Worm (Caenorhabditis elegans) whole organism, young adult: Measurements from ENCODE around the gene tbb-1.
A peak's percentile ranks its signal among the peaks of the same experiment; 100 is the strongest.

Source experiments
- B0035.1 ChIP-seq: sonication (generic microtip); optimal IDR thresholded peaks from 2 replicates; lab custom pipeline; 2016; ENCODE audit warnings: missing genetic modification characterization, mild to moderate bottlenecking, missing compliant biosample characterization, missing genotype, missing genetic modification reagents
- B0261.1 ChIP-seq: sonication (generic microtip); optimal IDR thresholded peaks from 2 replicates; lab custom pipeline; 2016; ENCODE audit warnings: mild to moderate bottlenecking, missing genetic modification characterization, moderate library complexity, missing compliant biosample characterization
- B0336.3 ChIP-seq: fragments of 200-800 bp; sonication (Bioruptor generic); IDR thresholded peaks from 2 replicates; pipeline ENCODE4 v1.3.6; 2022; ENCODE audit warnings: missing genetic modification characterization, missing compliant biosample characterization
- C06A6.2 ChIP-seq: fragments of 200-800 bp; sonication (Bioruptor generic); conservative IDR thresholded peaks from 2 replicates; pipeline ENCODE4 v1.3.6; 2022; ENCODE audit warnings: missing genetic modification characterization, missing compliant biosample characterization
- F37B4.10 ChIP-seq: fragments of 200-800 bp; sonication (Bioruptor generic); IDR thresholded peaks from 2 replicates; pipeline ENCODE4 v1.3.6; 2022; ENCODE audit warnings: missing genetic modification characterization, missing compliant biosample characterization
- F39B2.1 ChIP-seq: fragments of 200-800 bp; sonication (Bioruptor generic); IDR thresholded peaks from 2 replicates; pipeline ENCODE4 v1.3.6; 2022; ENCODE audit warnings: missing genetic modification reagents, missing genetic modification characterization, missing compliant biosample characterization
- F49E8.2 ChIP-seq: sonication (generic microtip); optimal IDR thresholded peaks from 3 replicates; lab custom pipeline; 2017; ENCODE audit warnings: missing genetic modification characterization, mild to moderate bottlenecking, missing compliant biosample characterization, antibody characterized with exemption, moderate library complexity; ENCODE audit not compliant: insufficient read depth
- F57A8.1 ChIP-seq: fragments of 200-800 bp; sonication (Bioruptor generic); optimal IDR thresholded peaks from 2 replicates; lab custom pipeline; 2018; ENCODE audit warnings: mild to moderate bottlenecking, missing genetic modification characterization, moderate library complexity, missing compliant biosample characterization
- K11D2.4 ChIP-seq: fragments of 200-800 bp; sonication (Bioruptor generic); IDR thresholded peaks from 2 replicates; pipeline ENCODE4 v1.3.6; 2022; ENCODE audit warnings: missing genetic modification reagents, missing genetic modification characterization, missing compliant biosample characterization
- T07F8.4 ChIP-seq: sonication (generic microtip); optimal IDR thresholded peaks from 2 replicates; lab custom pipeline; 2016; ENCODE audit warnings: mild to moderate bottlenecking, missing genetic modification characterization, moderate library complexity, missing compliant biosample characterization
- Y53F4B.3 ChIP-seq: fragments of 200-800 bp; sonication (Bioruptor generic); IDR thresholded peaks from 2 replicates; pipeline ENCODE4 v1.3.6; 2022; ENCODE audit warnings: missing genetic modification reagents, missing genetic modification characterization, missing compliant biosample characterization
- akir-1 ChIP-seq: fragments of 200-800 bp; sonication (Bioruptor generic); optimal IDR thresholded peaks from 2 replicates; lab custom pipeline; 2018; ENCODE audit warnings: mild to moderate bottlenecking, missing genetic modification characterization, moderate library complexity, missing compliant biosample characterization
- atf-7 ChIP-seq: sonication (generic microtip); optimal IDR thresholded peaks from 2 replicates; lab custom pipeline; 2017; ENCODE audit warnings: mild to moderate bottlenecking, missing genetic modification characterization, missing compliant biosample characterization
- attf-5 ChIP-seq: fragments of 200-800 bp; sonication (Bioruptor generic); optimal IDR thresholded peaks from 2 replicates; lab custom pipeline; 2018; ENCODE audit warnings: mild to moderate bottlenecking, missing genetic modification characterization, missing compliant biosample characterization
- bed-2 ChIP-seq: fragments of 200-800 bp; sonication (Bioruptor generic); IDR thresholded peaks from 2 replicates; pipeline ENCODE4 v1.3.6; 2022; ENCODE audit warnings: missing genetic modification reagents, missing genetic modification characterization, missing compliant biosample characterization
- ceh-40 ChIP-seq: fragments of 200-800 bp; sonication (Bioruptor generic); IDR thresholded peaks from 2 replicates; pipeline ENCODE4 v1.3.6; 2022; ENCODE audit warnings: missing genetic modification characterization, missing compliant biosample characterization
- chd-7 ChIP-seq: sonication (generic microtip); optimal IDR thresholded peaks from 2 replicates; lab custom pipeline; 2016; ENCODE audit warnings: mild to moderate bottlenecking, missing genetic modification characterization, moderate library complexity, missing compliant biosample characterization
- dox-1 ChIP-seq: fragments of 200-800 bp; sonication (Bioruptor generic); IDR thresholded peaks from 2 replicates; pipeline ENCODE4 v1.3.6; 2022; ENCODE audit warnings: missing genetic modification reagents, missing genetic modification characterization, missing compliant biosample characterization
- dpff-1 ChIP-seq: sonication (generic microtip); optimal IDR thresholded peaks from 2 replicates; lab custom pipeline; 2017; ENCODE audit warnings: mild to moderate bottlenecking, missing genetic modification characterization, missing compliant biosample characterization
- egl-44 ChIP-seq: fragments of 200-800 bp; sonication (Bioruptor generic); IDR thresholded peaks from 2 replicates; pipeline ENCODE4 v1.3.6; 2022; ENCODE audit warnings: missing genetic modification reagents, missing genetic modification characterization, missing compliant biosample characterization
- ekl-4 ChIP-seq: fragments of 200-800 bp; sonication (Bioruptor generic); IDR thresholded peaks from 2 replicates; pipeline ENCODE4 v1.3.6; 2022; ENCODE audit warnings: missing genetic modification reagents, missing genetic modification characterization, missing compliant biosample characterization
- gei-17 ChIP-seq: fragments of 200-800 bp; sonication (Bioruptor generic); optimal IDR thresholded peaks from 2 replicates; lab custom pipeline; 2018; ENCODE audit warnings: mild to moderate bottlenecking, missing genetic modification characterization, missing compliant biosample characterization
- hmg-1.2 ChIP-seq: fragments of 200-800 bp; sonication (Bioruptor generic); IDR thresholded peaks from 2 replicates; pipeline ENCODE4 v1.3.6; 2022; ENCODE audit warnings: missing genetic modification reagents, missing genetic modification characterization, missing compliant biosample characterization
- hmg-20 ChIP-seq: fragments of 200-800 bp; sonication (Bioruptor generic); IDR thresholded peaks from 2 replicates; pipeline ENCODE4 v1.3.6; 2022; ENCODE audit warnings: missing genetic modification reagents, missing genetic modification characterization, missing compliant biosample characterization
- lin-26 ChIP-seq: fragments of 200-800 bp; sonication (Bioruptor generic); IDR thresholded peaks from 2 replicates; pipeline ENCODE4 v1.3.6; 2022; ENCODE audit warnings: missing genetic modification reagents, missing genetic modification characterization, missing compliant biosample characterization
- lin-35 ChIP-seq, 3 experiments: fragments of 150-350 bp in 2 of 3; sonication (generic microtip) in 1 of 3; optimal IDR thresholded peaks; 2 replicates each; lab custom pipeline; 2014 to 2018; ENCODE audit warnings: missing biosample characterization in 3 of 3, missing genetic modification characterization in 3 of 3, missing genetic modification reagents in 3 of 3
- lir-1 ChIP-seq: fragments of 200-800 bp; sonication (Bioruptor generic); conservative IDR thresholded peaks from 2 replicates; pipeline ENCODE4 v1.3.6; 2022; ENCODE audit warnings: missing genetic modification reagents, missing genetic modification characterization, missing compliant biosample characterization
- lsl-1 ChIP-seq: fragments of 200-800 bp; sonication (Bioruptor generic); optimal IDR thresholded peaks from 2 replicates; lab custom pipeline; 2018; ENCODE audit warnings: mild to moderate bottlenecking, missing genetic modification characterization, moderate library complexity, missing compliant biosample characterization
- mxl-1 ChIP-seq: sonication (generic microtip); optimal IDR thresholded peaks from 2 replicates; lab custom pipeline; 2016; ENCODE audit warnings: missing genetic modification characterization, missing compliant biosample characterization
- nfya-1 ChIP-seq: sonication (generic microtip); optimal IDR thresholded peaks from 2 replicates; lab custom pipeline; 2017; ENCODE audit warnings: antibody characterized with exemption, missing compliant biosample characterization, missing genetic modification characterization, borderline replicate concordance; ENCODE audit not compliant: insufficient read depth
- nfya-2 ChIP-seq: fragments of 200-800 bp; sonication (Bioruptor generic); IDR thresholded peaks from 2 replicates; pipeline ENCODE4 v1.3.6; 2022; ENCODE audit warnings: missing genetic modification reagents, missing genetic modification characterization, missing compliant biosample characterization
- nfyb-1 ChIP-seq: fragments of 200-800 bp; sonication (Bioruptor generic); IDR thresholded peaks from 2 replicates; pipeline ENCODE4 v1.3.6; 2022; ENCODE audit warnings: missing genetic modification reagents, missing genetic modification characterization, missing compliant biosample characterization
- nhr-120 ChIP-seq: fragments of 200-800 bp; sonication (Bioruptor generic); IDR thresholded peaks from 2 replicates; pipeline ENCODE4 v1.3.6; 2022; ENCODE audit warnings: missing genetic modification characterization, missing compliant biosample characterization
- repo-1 ChIP-seq: sonication (generic microtip); optimal IDR thresholded peaks from 2 replicates; lab custom pipeline; 2017; ENCODE audit warnings: mild to moderate bottlenecking, missing genetic modification characterization, missing compliant biosample characterization
- sea-2 ChIP-seq: fragments of 200-800 bp; sonication (Bioruptor generic); IDR thresholded peaks from 2 replicates; pipeline ENCODE4 v1.3.6; 2022; ENCODE audit warnings: missing genetic modification characterization, missing compliant biosample characterization
- snpc-3.4 ChIP-seq: sonication (generic microtip); optimal IDR thresholded peaks from 2 replicates; lab custom pipeline; 2017; ENCODE audit warnings: missing genetic modification characterization, mild to moderate bottlenecking, missing compliant biosample characterization, antibody characterized with exemption, moderate library complexity, missing genotype, missing genetic modification reagents
- somi-1 ChIP-seq: fragments of 200-800 bp; sonication (Bioruptor generic); optimal IDR thresholded peaks from 2 replicates; lab custom pipeline; 2018; ENCODE audit warnings: mild to moderate bottlenecking, missing genetic modification characterization, missing compliant biosample characterization
- tlf-1 ChIP-seq: fragments of 200-800 bp; sonication (Bioruptor generic); optimal IDR thresholded peaks from 2 replicates; lab custom pipeline; 2018; ENCODE audit warnings: mild to moderate bottlenecking, missing genetic modification characterization, missing compliant biosample characterization
- zfh-2 ChIP-seq: fragments of 200-800 bp; sonication (Bioruptor generic); conservative IDR thresholded peaks from 2 replicates; pipeline ENCODE4 v1.3.6; 2022; ENCODE audit warnings: missing genetic modification reagents, missing genetic modification characterization, missing compliant biosample characterization
- ztf-25 ChIP-seq: fragments of 200-800 bp; sonication (Bioruptor generic); IDR thresholded peaks from 2 replicates; pipeline ENCODE4 v1.3.6; 2022; ENCODE audit warnings: missing genetic modification reagents, missing genetic modification characterization, missing compliant biosample characterization
- ztf-26 ChIP-seq: sonication (generic microtip); optimal IDR thresholded peaks from 2 replicates; lab custom pipeline; 2017; ENCODE audit warnings: missing genetic modification characterization, missing compliant biosample characterization
- ztf-3 ChIP-seq: fragments of 200-800 bp; sonication (Bioruptor generic); optimal IDR thresholded peaks from 2 replicates; lab custom pipeline; 2018; ENCODE audit warnings: mild to moderate bottlenecking, missing genetic modification characterization, missing compliant biosample characterization
- ztf-6 ChIP-seq: fragments of 200-800 bp; sonication (Bioruptor generic); IDR thresholded peaks from 2 replicates; pipeline ENCODE4 v1.3.6; 2022; ENCODE audit warnings: missing genetic modification reagents, missing genetic modification characterization, missing compliant biosample characterization

The tbb-1 gene

DNA sequence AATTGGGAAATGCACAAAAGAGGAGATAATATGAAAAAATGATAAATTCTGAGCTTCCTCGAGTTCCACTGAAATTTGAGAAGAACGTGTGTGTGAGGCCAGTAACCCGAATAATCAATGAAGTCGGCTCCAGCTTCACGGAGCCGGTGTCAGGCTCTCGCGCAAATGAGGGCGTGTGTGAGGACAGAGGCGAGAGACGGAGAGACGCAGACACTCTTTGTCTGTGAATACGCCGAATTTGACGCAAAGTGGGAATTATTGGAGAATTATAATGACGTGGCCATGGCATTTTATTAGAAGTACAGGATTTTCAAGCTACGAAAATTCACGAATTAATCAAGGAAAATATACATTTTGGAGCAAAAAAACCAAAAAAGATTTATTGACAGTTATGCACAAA is 2.3 kb downstream of the tbb-1 start (continued):
- TF ChIP-seq ztf-26 (tag; lab: Kevin White, UChicago) (no peak), K11D2.4 (no peak), nfyb-1 (GFP tag; lab: Robert Waterston, UW) (peak; percentile 39; the same call in 1 of the 2 replicates), chd-7 (peak; percentile 27)

DNA sequence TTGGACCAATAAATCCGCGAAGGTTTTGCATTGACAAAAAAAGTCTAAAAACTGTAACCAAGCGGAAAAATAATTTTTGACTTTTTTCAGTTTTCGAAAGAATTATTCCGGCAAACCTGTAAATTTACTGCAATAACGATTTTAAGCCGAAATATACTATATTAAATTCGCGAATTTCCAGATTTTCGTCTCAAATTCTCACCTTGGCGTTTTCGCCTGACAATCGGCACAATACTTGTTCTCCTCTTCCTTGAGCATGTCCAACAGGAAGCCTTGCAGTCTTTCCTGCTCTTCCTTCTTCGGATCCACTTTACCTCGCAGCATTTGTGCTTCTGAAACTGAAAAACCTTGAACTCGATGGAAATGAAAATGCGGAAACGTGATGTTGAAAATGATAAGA is 2.8 kb downstream of the tbb-1 start, which contains the start of gene smap-1:
smap-1 (minus strand) TSS at position 338 of the 400 bp plus-strand sequence.
- TF ChIP-seq F57A8.1 (no peak), lin-35 (GFP tag; optimal IDR thresholded peaks at IDR 0.05; lab: Kevin White, UChicago) (no peak), dox-1 (GFP tag; lab: Robert Waterston, UW) (no peak), mxl-1 (tag; lab: Kevin White, UChicago) (no peak), zfh-2 (GFP tag; lab: Robert Waterston, UW) (no peak), nfya-2 (GFP tag; lab: Robert Waterston, UW) (no peak), F39B2.1 (GFP tag; lab: Robert Waterston, UW) (no peak), akir-1 (no peak), C06A6.2 (GFP tag; lab: Robert Waterston, UW) (no peak), dpff-1 (tag; lab: Kevin White, UChicago) (no peak)

DNA sequence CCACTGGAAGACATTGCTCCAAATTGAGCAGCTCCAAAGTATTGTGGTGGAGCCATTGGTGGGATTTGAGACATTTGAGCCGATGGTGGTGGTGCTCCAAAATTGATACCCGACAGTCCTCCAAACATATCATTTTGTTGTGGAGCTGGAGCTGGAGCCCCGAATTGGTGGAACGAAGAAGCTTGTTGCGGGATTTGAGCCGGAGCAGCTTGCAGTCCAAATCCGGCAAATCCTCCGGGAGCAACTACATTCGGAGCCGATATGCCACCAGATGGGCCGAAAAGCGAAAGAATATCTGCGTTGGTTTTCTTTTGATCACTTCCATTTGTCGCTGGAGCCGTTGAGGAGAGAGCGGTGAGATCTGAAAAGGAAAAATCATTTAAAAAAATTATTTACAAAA is 4.2 kb downstream of the tbb-1 start:
- TF ChIP-seq chd-7 (peak; percentile 4), zfh-2 (GFP tag; lab: Robert Waterston, UW) (peak; percentile 30; the same call in 1 of the 2 replicates), lin-26 (peak; percentile 54; the same call in 1 of the 2 replicates), ceh-40 (GFP tag; lab: Robert Waterston, UW) (no peak)

DNA sequence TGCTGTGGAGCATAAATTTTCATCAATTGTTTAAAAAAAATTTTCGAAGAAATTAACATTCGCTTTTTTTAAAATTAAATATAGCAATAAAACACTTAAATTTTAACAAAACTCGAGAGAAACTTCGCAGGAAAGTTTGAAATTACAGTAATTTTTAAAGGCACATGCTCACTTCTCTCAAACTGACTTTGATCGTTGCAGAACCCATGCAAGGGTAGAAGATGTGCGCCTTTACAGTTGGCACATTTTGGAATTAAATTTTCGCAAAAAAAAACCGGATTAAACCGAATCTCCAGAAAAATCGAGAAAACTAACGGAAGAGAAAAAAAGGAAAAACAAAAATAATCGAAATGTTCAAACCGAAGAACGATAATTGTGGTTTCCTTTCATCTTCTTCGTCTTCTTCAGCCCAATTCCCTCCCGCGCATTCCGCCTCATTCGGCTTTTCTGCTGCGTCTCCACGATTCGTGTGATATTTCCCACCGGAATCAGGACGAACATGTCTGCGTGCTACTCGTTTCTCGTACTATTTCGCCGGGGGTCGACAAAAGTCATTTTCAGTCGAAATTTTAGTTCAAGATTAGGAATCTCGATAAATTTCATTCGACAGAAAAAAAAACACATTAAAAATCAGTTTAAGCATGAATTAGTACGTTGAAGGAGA is 5.8 kb downstream of the tbb-1 start:
- TF ChIP-seq egl-44 (GFP tag; lab: Robert Waterston, UW) = no peak
- peak; percentile 92 for TF ChIP-seq hmg-1.2
- no peak for TF ChIP-seq tlf-1 (GFP tag; lab: Kevin White, UChicago)
- TF ChIP-seq sea-2 (GFP tag; lab: Robert Waterston, UW) = no peak
- peak; percentile 25; the same call in 1 of the 2 replicates for TF ChIP-seq B0336.3 (GFP tag; lab: Robert Waterston, UW)
- TF ChIP-seq gei-17 (GFP tag; lab: Kevin White, UChicago) = no peak
- no peak for TF ChIP-seq attf-5 (GFP tag; lab: Kevin White, UChicago)
- no peak for TF ChIP-seq ztf-25
- no peak for TF ChIP-seq nhr-120 (GFP tag; lab: Robert Waterston, UW)
- TF ChIP-seq F39B2.1 (GFP tag; lab: Robert Waterston, UW) = no peak
- no peak for TF ChIP-seq B0261.1 (tag; lab: Kevin White, UChicago)
- no peak for TF ChIP-seq bed-2 (GFP tag; lab: Robert Waterston, UW)
- 0 out of 2 replicates have a peak, but pooled peaks have one; percentile 10 for TF ChIP-seq nfyb-1 (GFP tag; lab: Robert Waterston, UW)
- TF ChIP-seq lir-1 = 0 out of 2 replicates have a peak, but pooled peaks have one; percentile 28
- TF ChIP-seq F37B4.10 (GFP tag; lab: Robert Waterston, UW) = no peak
- TF ChIP-seq repo-1 = peak; percentile 10
- TF ChIP-seq F49E8.2 (tag; lab: Kevin White, UChicago) = no peak
- no peak for TF ChIP-seq nfya-1 (tag; lab: Kevin White, UChicago)
- TF ChIP-seq snpc-3.4 (tag; lab: Kevin White, UChicago) = no peak
- no peak for TF ChIP-seq Y53F4B.3
- TF ChIP-seq B0035.1 (tag; lab: Kevin White, UChicago) = no peak
- no peak for TF ChIP-seq atf-7 (tag; lab: Kevin White, UChicago)
- TF ChIP-seq lsl-1 (GFP tag; lab: Kevin White, UChicago) = peak; percentile 74
- no peak for TF ChIP-seq lin-35 (GFP tag; optimal IDR thresholded peaks at IDR 0.05; lab: Kevin White, UChicago)
- TF ChIP-seq ekl-4 (GFP tag; lab: Robert Waterston, UW) = no peak
- no peak for TF ChIP-seq somi-1 (GFP tag; lab: Kevin White, UChicago)
- TF ChIP-seq T07F8.4 (tag; lab: Kevin White, UChicago) = no peak
- TF ChIP-seq ztf-6 = no peak
- TF ChIP-seq ztf-3 (GFP tag; lab: Kevin White, UChicago) = no peak
- TF ChIP-seq hmg-20 (GFP tag; lab: Robert Waterston, UW) = no peak
